Fruit fly (Drosophila melanogaster) whole organism, wandering third instar larva: ENCODE data around the gene sqd.

Source experiments
- Abd-B ChIP-seq: fragments of >200 bp; optimal IDR thresholded peaks from 2 replicates; lab custom pipeline; 2017; ENCODE audit warnings: missing biosample characterization, missing genetic modification characterization
- CG32264 ChIP-seq: fragments of 200-800 bp; sonication (Bioruptor generic); optimal IDR thresholded peaks from 2 replicates; lab custom pipeline; 2016; ENCODE audit warnings: missing biosample characterization, missing genetic modification characterization
- CG9705 ChIP-seq: fragments of 200-800 bp; sonication (Bioruptor generic); optimal IDR thresholded peaks from 2 replicates; lab custom pipeline; 2018; ENCODE audit warnings: missing biosample characterization, mild to moderate bottlenecking, missing genetic modification characterization
- CrebA ChIP-seq: fragments of 200-800 bp; sonication (Bioruptor generic); optimal IDR thresholded peaks from 2 replicates; lab custom pipeline; 2016; ENCODE audit warnings: missing biosample characterization, mild to moderate bottlenecking, missing genetic modification characterization, borderline replicate concordance
- Dfd ChIP-seq: fragments of >200 bp; optimal IDR thresholded peaks from 2 replicates; lab custom pipeline; 2017; ENCODE audit warnings: missing biosample characterization, missing genetic modification characterization
- Dif ChIP-seq: fragments of 200-275, 200-300 bp; sonication (Bioruptor generic); optimal IDR thresholded peaks from 2 replicates; lab custom pipeline; 2018; ENCODE audit warnings: missing biosample characterization, missing genetic modification characterization; ENCODE audit not compliant: partially characterized antibody
- GATAd ChIP-seq: sonication (Bioruptor generic); optimal IDR thresholded peaks from 2 replicates; lab custom pipeline; 2016; ENCODE audit warnings: missing biosample characterization, missing genetic modification characterization
- HLH106 ChIP-seq: fragments of 200-800 bp; optimal IDR thresholded peaks from 3 replicates; lab custom pipeline; 2019; ENCODE audit warnings: missing biosample characterization, mild to moderate bottlenecking, missing genetic modification characterization, moderate library complexity
- Hnf4 ChIP-seq: fragments of 200-800 bp; sonication (Bioruptor generic); optimal IDR thresholded peaks from 2 replicates; lab custom pipeline; 2016; ENCODE audit warnings: missing biosample characterization, mild to moderate bottlenecking, missing genetic modification characterization
- Hr78 ChIP-seq: fragments of >200 bp; optimal IDR thresholded peaks from 2 replicates; lab custom pipeline; 2017; ENCODE audit warnings: missing biosample characterization, missing genetic modification characterization
- Hr83 ChIP-seq: fragments of 200-300 bp; sonication (Bioruptor generic); optimal IDR thresholded peaks from 2 replicates; lab custom pipeline; 2016; ENCODE audit warnings: missing biosample characterization, mild to moderate bottlenecking, missing genetic modification characterization, moderate library complexity; ENCODE audit not compliant: poor library complexity, severe bottlenecking
- Jra ChIP-seq: sonication (Bioruptor generic); optimal IDR thresholded peaks from 2 replicates; lab custom pipeline; 2016; ENCODE audit warnings: missing biosample characterization, missing genetic modification characterization
- Mio ChIP-seq: sonication (Bioruptor generic); optimal IDR thresholded peaks from 2 replicates; lab custom pipeline; 2016; ENCODE audit warnings: missing biosample characterization, missing genetic modification characterization
- Myc ChIP-seq: fragments of >200 bp; optimal IDR thresholded peaks from 2 replicates; lab custom pipeline; 2017
- N ChIP-seq: fragments of >200 bp; optimal IDR thresholded peaks from 2 replicates; lab custom pipeline; 2018; ENCODE audit warnings: missing biosample characterization, missing external identifiers, missing genetic modification characterization
- OdsH ChIP-seq: fragments of 200-800 bp; sonication (Bioruptor generic); optimal IDR thresholded peaks from 2 replicates; lab custom pipeline; 2016; ENCODE audit warnings: missing biosample characterization, mild to moderate bottlenecking, missing genetic modification characterization
- Rel ChIP-seq, 2 experiments: fragments of 200-800 bp; sonication (Bioruptor generic) in 1 of 2; optimal IDR thresholded peaks; 2 replicates in 1 of 2; 3 replicates in 1 of 2; lab custom pipeline; 2016 to 2019; ENCODE audit warnings: mild to moderate bottlenecking in 2 of 2, missing biosample characterization in 2 of 2, missing genetic modification characterization in 2 of 2, moderate library complexity in 1 of 2
- Sp1 ChIP-seq: fragments of 200-800 bp; sonication (Bioruptor generic); optimal IDR thresholded peaks from 3 replicates; lab custom pipeline; 2019; ENCODE audit warnings: missing biosample characterization, mild to moderate bottlenecking, missing genetic modification characterization, moderate library complexity
- Vsx2 ChIP-seq: fragments of 200-300, 225-300 bp; sonication (Bioruptor generic); optimal IDR thresholded peaks from 2 replicates; lab custom pipeline; 2018; ENCODE audit warnings: missing biosample characterization, missing genetic modification characterization; ENCODE audit not compliant: partially characterized antibody
- br ChIP-seq: fragments of 200-800 bp; sonication (Bioruptor generic); optimal IDR thresholded peaks from 2 replicates; lab custom pipeline; 2016; ENCODE audit warnings: missing biosample characterization, missing genetic modification characterization
- brk ChIP-seq: fragments of 200-800 bp; sonication (Bioruptor generic); optimal IDR thresholded peaks from 2 replicates; lab custom pipeline; 2016; ENCODE audit warnings: missing biosample characterization, mild to moderate bottlenecking, missing genetic modification characterization
- dl ChIP-seq, 2 experiments: fragments of 175-275, 200-275 bp in 1 of 2; fragments of 200-275 bp in 1 of 2; sonication (Bioruptor generic); optimal IDR thresholded peaks; lab custom pipeline; 2018; ENCODE audit warnings: mild to moderate bottlenecking in 2 of 2, missing biosample characterization in 2 of 2, missing genetic modification characterization in 2 of 2, moderate library complexity in 2 of 2; ENCODE audit not compliant: partially characterized antibody in 2 of 2, insufficient read depth in 1 of 2
- dmrt93B ChIP-seq: fragments of 200-800 bp; sonication (Bioruptor generic); optimal IDR thresholded peaks from 2 replicates; lab custom pipeline; 2018; ENCODE audit warnings: missing biosample characterization, mild to moderate bottlenecking, missing genetic modification characterization
- dsf ChIP-seq: sonication (Bioruptor generic); optimal IDR thresholded peaks from 2 replicates; lab custom pipeline; 2016; ENCODE audit warnings: missing biosample characterization, missing genetic modification characterization, borderline replicate concordance
- ey ChIP-seq: fragments of 200-800 bp; sonication (Bioruptor generic); optimal IDR thresholded peaks from 2 replicates; lab custom pipeline; 2016; ENCODE audit warnings: missing biosample characterization, missing genetic modification characterization
- foxo ChIP-seq, 2 experiments: fragments of 200-800 bp; sonication (Bioruptor generic); optimal IDR thresholded peaks; 2 replicates in 1 of 2; 3 replicates in 1 of 2; lab custom pipeline; 2016 to 2017; ENCODE audit warnings: missing biosample characterization in 2 of 2, missing genetic modification characterization in 2 of 2
- fru ChIP-seq: fragments of 200-800 bp; sonication (Bioruptor generic); optimal IDR thresholded peaks from 3 replicates; lab custom pipeline; 2016; ENCODE audit warnings: missing biosample characterization, mild to moderate bottlenecking, missing genetic modification characterization
- h ChIP-seq: fragments of 200-800 bp; sonication (Bioruptor generic); optimal IDR thresholded peaks from 3 replicates; lab custom pipeline; 2016; ENCODE audit warnings: missing biosample characterization, mild to moderate bottlenecking, missing genetic modification characterization
- jim ChIP-seq: fragments of 175-275, 200-325 bp; sonication (Bioruptor generic); optimal IDR thresholded peaks from 2 replicates; lab custom pipeline; 2016; ENCODE audit warnings: missing biosample characterization, mild to moderate bottlenecking, missing genetic modification characterization
- lola ChIP-seq: fragments of >200 bp; optimal IDR thresholded peaks from 2 replicates; lab custom pipeline; 2017; ENCODE audit warnings: missing biosample characterization, missing genetic modification characterization
- pan ChIP-seq: fragments of >200 bp; optimal IDR thresholded peaks from 2 replicates; lab custom pipeline; 2017
- psq ChIP-seq: fragments of 200-800 bp; sonication (Bioruptor generic); optimal IDR thresholded peaks from 3 replicates; lab custom pipeline; 2017; ENCODE audit warnings: missing biosample characterization, mild to moderate bottlenecking, missing genetic modification characterization, moderate library complexity
- rgr ChIP-seq: fragments of 200-800 bp; sonication (Bioruptor generic); optimal IDR thresholded peaks from 3 replicates; lab custom pipeline; 2016; ENCODE audit warnings: missing biosample characterization, mild to moderate bottlenecking, missing genetic modification characterization
- sage ChIP-seq: fragments of 200-800 bp; sonication (Bioruptor generic); optimal IDR thresholded peaks from 2 replicates; lab custom pipeline; 2016; ENCODE audit warnings: missing biosample characterization, mild to moderate bottlenecking, missing genetic modification characterization
- sv ChIP-seq: fragments of 200-800 bp; sonication (Bioruptor generic); optimal IDR thresholded peaks from 3 replicates; lab custom pipeline; 2016; ENCODE audit warnings: missing biosample characterization, missing genetic modification characterization
- tai ChIP-seq: sonication (Bioruptor generic); optimal IDR thresholded peaks from 2 replicates; lab custom pipeline; 2016; ENCODE audit warnings: missing biosample characterization, missing genetic modification characterization
- usp ChIP-seq: fragments of >200 bp; optimal IDR thresholded peaks from 2 replicates; lab custom pipeline; 2017; ENCODE audit warnings: missing biosample characterization, missing genetic modification characterization
- woc ChIP-seq: sonication (Bioruptor generic); optimal IDR thresholded peaks from 2 replicates; lab custom pipeline; 2016; ENCODE audit warnings: missing biosample characterization, mild to moderate bottlenecking, missing genetic modification characterization

Gene sqd

DNA sequence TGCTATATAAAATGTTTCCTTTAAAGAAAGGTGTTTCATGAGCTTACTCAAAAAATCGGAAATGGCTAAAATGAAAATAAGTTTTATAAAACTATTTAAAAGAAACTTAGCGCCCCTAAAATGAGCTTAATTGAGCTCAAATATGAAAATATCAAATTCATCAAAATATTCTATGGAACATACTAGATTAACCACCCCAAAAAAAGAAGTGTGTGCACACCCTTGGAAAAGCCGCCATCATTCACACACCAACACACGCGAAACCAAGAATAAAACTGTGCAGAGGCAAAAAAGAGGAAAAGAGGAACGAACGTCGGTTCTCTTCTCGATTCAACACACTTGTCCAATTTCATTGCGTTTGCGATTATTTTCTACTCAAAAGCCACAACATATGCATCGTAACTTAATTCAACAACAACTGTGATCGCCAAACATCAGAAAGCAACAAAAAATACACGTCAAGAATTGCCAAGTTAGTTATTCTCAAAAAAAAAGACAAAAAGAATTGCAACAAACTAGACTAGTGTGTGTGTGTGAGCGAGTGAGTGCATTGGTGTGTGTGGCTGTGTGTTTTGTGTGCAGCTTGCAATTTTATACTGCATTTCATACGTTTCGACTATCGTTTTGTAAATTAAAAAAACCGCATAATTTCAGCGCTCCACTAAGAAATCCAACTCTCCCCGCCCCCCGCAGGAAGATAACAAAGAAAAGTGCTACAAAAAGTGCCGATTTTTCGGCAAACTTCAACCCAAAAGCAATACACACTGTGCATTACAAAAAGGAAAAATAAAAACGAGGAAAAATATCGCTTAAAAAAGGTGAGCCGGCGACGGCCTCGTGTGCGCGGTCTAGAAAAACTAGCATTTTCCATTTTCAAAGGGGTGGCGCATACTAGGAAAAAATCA lies 877 bp upstream of the sqd start, which contains the start of gene rin:
Gene rin, plus strand, starts transcription at position 276 of the 905 bp plus-strand sequence.
- no peak for TF ChIP-seq N (GFP tag; lab: Kevin White, UChicago)
- peak; percentile 27 for TF ChIP-seq tai (GFP tag; lab: Kevin White, UChicago)
- peak; percentile 2 for TF ChIP-seq HLH106 (tag; lab: Kevin White, UChicago)
- no peak for TF ChIP-seq Jra (GFP tag; lab: Kevin White, UChicago)
- peak in 1 of 2 experiments; percentile 13 for TF ChIP-seq foxo (GFP tag; optimal IDR thresholded peaks at IDR 0.05; lab: Kevin White, UChicago)
- TF ChIP-seq CG32264 (GFP tag; lab: Kevin White, UChicago) = no peak
- TF ChIP-seq Sp1 = peak; percentile 8
- TF ChIP-seq sv (GFP tag; lab: Kevin White, UChicago) = no peak
- TF ChIP-seq rgr = peak; percentile 34
- no peak for TF ChIP-seq lola
- peak; percentile 37 for TF ChIP-seq psq (GFP tag; lab: Kevin White, UChicago)
- peak; percentile 25 for TF ChIP-seq Hnf4 (GFP tag; lab: Kevin White, UChicago)
- TF ChIP-seq dl (GFP tag; optimal IDR thresholded peaks at IDR 0.05; lab: Kevin White, UChicago; ENCODE audit: insufficient read depth in 1 of 2, partially characterized antibody in 2 of 2) = no peak
- TF ChIP-seq woc = peak; percentile 28
- TF ChIP-seq h (GFP tag; lab: Kevin White, UChicago) = no peak
- TF ChIP-seq Mio = no peak
- no peak for TF ChIP-seq usp (GFP tag; lab: Kevin White, UChicago)
- TF ChIP-seq dmrt93B (GFP tag; lab: Kevin White, UChicago) = no peak
- TF ChIP-seq br (GFP tag; lab: Kevin White, UChicago) = no peak
- peak; percentile 42 for TF ChIP-seq Dfd
- no peak for TF ChIP-seq CG9705 (GFP tag; lab: Kevin White, UChicago)
- TF ChIP-seq Rel (GFP tag; optimal IDR thresholded peaks at IDR 0.05; lab: Kevin White, UChicago) = no peak
- TF ChIP-seq Rel (tag; optimal IDR thresholded peaks at IDR 0.05; lab: Kevin White, UChicago) = peak; percentile 28
- TF ChIP-seq, all 38 proteins: peak for 10

DNA sequence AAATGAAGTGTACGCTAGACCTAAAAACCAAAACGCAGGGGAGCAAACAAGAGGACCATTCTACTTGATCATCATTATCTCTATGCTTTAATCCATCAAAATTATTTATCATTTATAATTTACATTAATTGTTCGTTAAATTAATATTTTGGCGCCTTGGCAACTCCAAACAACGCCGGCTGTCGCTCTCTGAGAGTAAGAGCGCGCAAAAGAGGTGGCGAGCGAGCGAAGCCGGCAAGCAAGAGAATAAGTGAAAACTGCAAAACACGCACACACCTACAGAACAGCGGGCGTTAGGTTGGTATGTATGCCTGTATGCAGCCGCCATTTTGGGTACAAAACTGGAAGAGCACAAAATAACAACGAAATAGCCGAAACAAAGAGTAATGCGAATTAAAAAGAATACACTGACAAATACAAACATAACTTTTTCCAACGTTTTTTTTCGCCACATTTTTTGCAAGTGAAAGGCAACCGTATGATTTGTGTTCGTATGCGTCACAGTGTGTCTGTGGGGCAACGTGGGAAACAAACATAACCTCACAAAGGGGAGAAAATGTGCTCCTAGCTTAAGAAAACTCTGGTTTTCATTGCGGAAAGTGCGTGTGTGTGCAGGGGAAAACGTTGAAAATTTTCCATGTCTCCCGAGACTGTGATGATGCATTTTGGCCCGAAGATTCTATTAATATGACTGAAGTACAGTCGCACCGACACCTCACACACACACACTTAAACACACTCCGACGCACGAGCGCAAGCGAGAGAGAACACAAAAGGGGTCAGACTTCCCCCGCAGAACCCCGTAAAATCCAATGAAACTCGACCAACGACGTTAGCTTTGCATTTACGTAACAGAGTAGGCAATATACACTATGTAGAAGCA lies 1.1 kb downstream of the sqd start:
- TF ChIP-seq jim (no peak), usp (GFP tag; lab: Kevin White, UChicago) (no peak), Dif (GFP tag; lab: Kevin White, UChicago) (peak; percentile 93), Hr83 (GFP tag; lab: Kevin White, UChicago) (no peak), psq (GFP tag; lab: Kevin White, UChicago) (peak; percentile 85), Myc (lab: Kevin White, UChicago) (peak; percentile 64), Sp1 (peak; percentile 48), fru (GFP tag; lab: Kevin White, UChicago) (peak; percentile 33), Dfd (no peak), HLH106 (tag; lab: Kevin White, UChicago) (no peak), Abd-B (GFP tag; lab: Kevin White, UChicago) (no peak), pan (no peak), sage (GFP tag; lab: Kevin White, UChicago) (peak; percentile 77), foxo (GFP tag; optimal IDR thresholded peaks at IDR 0.05; lab: Kevin White, UChicago) (peak in 1 of 2 experiments; percentile 16), dl (GFP tag; optimal IDR thresholded peaks at IDR 0.05; lab: Kevin White, UChicago; ENCODE audit: insufficient read depth in 1 of 2, partially characterized antibody in 2 of 2) (peak; percentile 55 to 91), brk (GFP tag; lab: Kevin White, UChicago) (peak; percentile 73), sv (GFP tag; lab: Kevin White, UChicago) (no peak), Jra (GFP tag; lab: Kevin White, UChicago) (peak; percentile 73), Rel (GFP tag; optimal IDR thresholded peaks at IDR 0.05; lab: Kevin White, UChicago) (peak; percentile 56), Rel (tag; optimal IDR thresholded peaks at IDR 0.05; lab: Kevin White, UChicago) (peak; percentile 2), CG9705 (GFP tag; lab: Kevin White, UChicago) (no peak), h (GFP tag; lab: Kevin White, UChicago) (peak; percentile 11), lola (no peak), OdsH (GFP tag; lab: Kevin White, UChicago) (peak; percentile 31), CrebA (peak; percentile 87), dsf (GFP tag; lab: Kevin White, UChicago) (peak; percentile 25), Hr78 (GFP tag; lab: Kevin White, UChicago) (no peak), GATAd (GFP tag; lab: Kevin White, UChicago) (no peak), Vsx2 (GFP tag; lab: Kevin White, UChicago) (no peak), tai (GFP tag; lab: Kevin White, UChicago) (peak; percentile 60), rgr (no peak), woc (peak; percentile 22), Hnf4 (GFP tag; lab: Kevin White, UChicago) (peak; percentile 53), dmrt93B (GFP tag; lab: Kevin White, UChicago) (no peak), br (GFP tag; lab: Kevin White, UChicago) (peak; percentile 40), ey (GFP tag; lab: Kevin White, UChicago) (no peak), N (GFP tag; lab: Kevin White, UChicago) (peak; percentile 17), CG32264 (GFP tag; lab: Kevin White, UChicago) (peak; percentile 19), Mio (no peak)
- TF ChIP-seq, all 38 proteins: peak for 21
